Fruit fly (Drosophila melanogaster) whole organism, embryonic: ENCODE results near the gene CG11811.

Experiments used
- B-H1 ChIP-seq: fragments of 200-800 bp; sonication (Bioruptor generic); IDR thresholded peaks from 3 replicates; pipeline ENCODE4 v1.3.6; 2022; ENCODE audit warnings: missing biosample characterization, missing genetic modification characterization
- BEAF-32 ChIP-seq: fragments of 200-800 bp; sonication (Bioruptor generic); optimal IDR thresholded peaks from 3 replicates; lab custom pipeline; 2017; ENCODE audit warnings: missing biosample characterization, missing genetic modification characterization, mild to moderate bottlenecking, moderate library complexity, missing genetic modification reagents
- CG10267 ChIP-seq: fragments of 200-800 bp; sonication (Bioruptor generic); optimal IDR thresholded peaks from 2 replicates; lab custom pipeline; 2018; ENCODE audit warnings: missing biosample characterization, mild to moderate bottlenecking, missing genetic modification characterization, moderate library complexity
- CG10431 ChIP-seq: fragments of 200-800 bp; sonication (Bioruptor generic); optimal IDR thresholded peaks from 3 replicates; lab custom pipeline; 2018; ENCODE audit warnings: missing biosample characterization, mild to moderate bottlenecking, missing genetic modification characterization
- CG12391 ChIP-seq: fragments of 200-800 bp; sonication (Bioruptor generic); optimal IDR thresholded peaks from 3 replicates; lab custom pipeline; 2018; ENCODE audit warnings: missing biosample characterization, mild to moderate bottlenecking, missing genetic modification characterization, moderate library complexity
- CG1603 ChIP-seq: fragments of 200-800 bp; sonication (Bioruptor generic); optimal IDR thresholded peaks from 2 replicates; lab custom pipeline; 2019; ENCODE audit warnings: missing biosample characterization, mild to moderate bottlenecking, missing genetic modification characterization, moderate library complexity
- CG17359 ChIP-seq: fragments of 200-800 bp; sonication (Bioruptor generic); optimal IDR thresholded peaks from 3 replicates; lab custom pipeline; 2018; ENCODE audit warnings: missing biosample characterization, mild to moderate bottlenecking, missing genetic modification characterization, moderate library complexity
- CG17829 ChIP-seq: fragments of 200-800 bp; optimal IDR thresholded peaks from 2 replicates; lab custom pipeline; 2019; ENCODE audit warnings: missing biosample characterization, mild to moderate bottlenecking, missing genetic modification characterization, moderate library complexity
- CG2116 ChIP-seq: fragments of 200-800 bp; sonication (Bioruptor generic); optimal IDR thresholded peaks from 3 replicates; lab custom pipeline; 2018; ENCODE audit warnings: missing biosample characterization, mild to moderate bottlenecking, missing genetic modification characterization
- CG2875 ChIP-seq: fragments of 200-800 bp; sonication (Bioruptor generic); optimal IDR thresholded peaks from 2 replicates; lab custom pipeline; 2017; ENCODE audit warnings: missing biosample characterization, mild to moderate bottlenecking, missing genetic modification characterization, missing genetic modification reagents
- CG31365 ChIP-seq: fragments of 200-800 bp; sonication (Bioruptor generic); optimal IDR thresholded peaks from 2 replicates; lab custom pipeline; 2018; ENCODE audit warnings: missing biosample characterization, mild to moderate bottlenecking, missing genetic modification characterization
- CG32767 ChIP-seq: fragments of 200-800 bp; sonication (Bioruptor generic); IDR thresholded peaks from 2 replicates; pipeline ENCODE4 v1.3.6; 2022; ENCODE audit warnings: missing biosample characterization, missing genetic modification characterization
- CG3838 ChIP-seq: fragments of 200-800 bp; sonication (Bioruptor generic); optimal IDR thresholded peaks from 3 replicates; lab custom pipeline; 2016; ENCODE audit warnings: missing biosample characterization, missing genetic modification characterization
- CG4854 ChIP-seq: fragments of 200-800 bp; sonication (Bioruptor generic); optimal IDR thresholded peaks from 2 replicates; lab custom pipeline; 2016; ENCODE audit warnings: missing biosample characterization, missing genetic modification characterization, inconsistent platforms
- CG5180 ChIP-seq: fragments of 200-800 bp; sonication (Bioruptor generic); optimal IDR thresholded peaks from 3 replicates; lab custom pipeline; 2017; ENCODE audit warnings: missing biosample characterization, missing genetic modification characterization, mild to moderate bottlenecking, moderate library complexity, missing genetic modification reagents
- CG6272 ChIP-seq: fragments of 200-800 bp; sonication (Bioruptor generic); IDR thresholded peaks from 2 replicates; pipeline ENCODE4 v1.3.6; 2022; ENCODE audit warnings: missing biosample characterization, missing genetic modification characterization
- CG6683 ChIP-seq: fragments of 200-800 bp; sonication (Bioruptor generic); optimal IDR thresholded peaks from 2 replicates; lab custom pipeline; 2017; ENCODE audit warnings: missing biosample characterization, mild to moderate bottlenecking, missing genetic modification characterization, missing genetic modification reagents
- CG6765 ChIP-seq: fragments of 200-800 bp; sonication (Bioruptor generic); optimal IDR thresholded peaks from 3 replicates; lab custom pipeline; 2017; ENCODE audit warnings: missing biosample characterization, mild to moderate bottlenecking, missing genetic modification characterization
- CG7963 ChIP-seq: fragments of 200-800 bp; sonication (Bioruptor generic); IDR thresholded peaks from 3 replicates; pipeline ENCODE4 v1.3.6; 2022; ENCODE audit warnings: missing biosample characterization, missing genetic modification characterization; ENCODE audit not compliant: partially characterized antibody
- CG8281 ChIP-seq: fragments of 200-800 bp; sonication (Bioruptor generic); optimal IDR thresholded peaks from 2 replicates; lab custom pipeline; 2018; ENCODE audit warnings: missing biosample characterization, mild to moderate bottlenecking, missing genetic modification characterization, moderate library complexity
- CG8944 ChIP-seq: fragments of 200-800 bp; sonication (Bioruptor generic); optimal IDR thresholded peaks from 3 replicates; lab custom pipeline; 2016; ENCODE audit warnings: missing biosample characterization, missing genetic modification characterization
- Dp ChIP-seq: fragments of 200-800 bp; sonication (Bioruptor generic); optimal IDR thresholded peaks from 2 replicates; lab custom pipeline; 2018; ENCODE audit warnings: missing biosample characterization, mild to moderate bottlenecking, missing genetic modification characterization, moderate library complexity
- E2f1 ChIP-seq: fragments of 200-800 bp; sonication (Bioruptor generic); IDR thresholded peaks from 2 replicates; pipeline ENCODE4 v1.3.6; 2022; ENCODE audit warnings: missing biosample characterization, missing genetic modification characterization
- Fer2 ChIP-seq: fragments of 200-800 bp; sonication (Bioruptor generic); optimal IDR thresholded peaks from 2 replicates; lab custom pipeline; 2018; ENCODE audit warnings: missing biosample characterization, mild to moderate bottlenecking, missing genetic modification characterization, moderate library complexity
- HmgZ ChIP-seq: fragments of 200-800 bp; sonication (Bioruptor generic); optimal IDR thresholded peaks from 2 replicates; lab custom pipeline; 2018; ENCODE audit warnings: missing biosample characterization, mild to moderate bottlenecking, missing genetic modification characterization
- Hmr ChIP-seq: fragments of 200-800 bp; sonication (Bioruptor generic); optimal IDR thresholded peaks from 3 replicates; lab custom pipeline; 2017; ENCODE audit warnings: mild to moderate bottlenecking, missing biosample characterization, missing genetic modification reagents, missing genetic modification characterization
- Hmx ChIP-seq: fragments of 200-800 bp; sonication (Bioruptor generic); optimal IDR thresholded peaks from 2 replicates; lab custom pipeline; 2016; ENCODE audit warnings: missing biosample characterization, missing genetic modification characterization
- Hr3 ChIP-seq: fragments of 200-800 bp; sonication (Bioruptor generic); optimal IDR thresholded peaks from 3 replicates; lab custom pipeline; 2016; ENCODE audit warnings: missing biosample characterization, missing genetic modification characterization
- Meics ChIP-seq: fragments of 200-800 bp; sonication (Bioruptor generic); optimal IDR thresholded peaks from 2 replicates; lab custom pipeline; 2017; ENCODE audit warnings: missing biosample characterization, mild to moderate bottlenecking, missing genetic modification characterization
- Nf-YA ChIP-seq: fragments of 200-800 bp; sonication (Bioruptor generic); IDR thresholded peaks from 2 replicates; pipeline ENCODE4 v1.3.6; 2022; ENCODE audit warnings: missing biosample characterization, missing genetic modification characterization
- Rfx ChIP-seq: fragments of 200-800 bp; sonication (Bioruptor generic); IDR thresholded peaks from 2 replicates; pipeline ENCODE4 v1.3.6; 2022; ENCODE audit warnings: missing biosample characterization, missing genetic modification characterization
- ara ChIP-seq: fragments of 200-800 bp; sonication (Bioruptor generic); IDR thresholded peaks from 2 replicates; pipeline ENCODE4 v1.3.6; 2022; ENCODE audit warnings: missing biosample characterization, missing genetic modification characterization
- ash1 ChIP-seq: fragments of 200-800 bp; sonication (Bioruptor generic); optimal IDR thresholded peaks from 2 replicates; lab custom pipeline; 2018; ENCODE audit warnings: missing biosample characterization, mild to moderate bottlenecking, missing genetic modification characterization
- cg ChIP-seq: fragments of 200-800 bp; sonication (Bioruptor generic); optimal IDR thresholded peaks from 3 replicates; lab custom pipeline; 2019; ENCODE audit warnings: missing biosample characterization, mild to moderate bottlenecking, missing genetic modification characterization, moderate library complexity
- fd102C ChIP-seq: fragments of 200-800 bp; sonication (Bioruptor generic); optimal IDR thresholded peaks from 2 replicates; lab custom pipeline; 2018; ENCODE audit warnings: missing biosample characterization, mild to moderate bottlenecking, missing genetic modification characterization, moderate library complexity
- ham ChIP-seq: fragments of 200-800 bp; sonication (Bioruptor generic); IDR thresholded peaks from 2 replicates; pipeline ENCODE4 v1.3.6; 2022; ENCODE audit warnings: missing biosample characterization, missing genetic modification characterization
- hb ChIP-seq: fragments of 200-800 bp; sonication (Bioruptor generic); IDR thresholded peaks from 3 replicates; pipeline ENCODE4 v1.3.6; 2022; ENCODE audit warnings: missing biosample characterization, missing genetic modification characterization; ENCODE audit not compliant: partially characterized antibody
- kah ChIP-seq: fragments of 200-800 bp; sonication (Bioruptor generic); optimal IDR thresholded peaks from 2 replicates; lab custom pipeline; 2018; ENCODE audit warnings: missing biosample characterization, mild to moderate bottlenecking, missing genetic modification characterization
- nmo ChIP-seq: fragments of 200-800 bp; sonication (Bioruptor generic); optimal IDR thresholded peaks from 2 replicates; lab custom pipeline; 2018; ENCODE audit warnings: missing biosample characterization, mild to moderate bottlenecking, missing genetic modification characterization, moderate library complexity
- nom ChIP-seq: fragments of 200-800 bp; sonication (Bioruptor generic); optimal IDR thresholded peaks from 2 replicates; lab custom pipeline; 2017; ENCODE audit warnings: missing biosample characterization, missing genetic modification characterization, mild to moderate bottlenecking, moderate library complexity, missing genetic modification reagents
- org-1 ChIP-seq: fragments of 200-800 bp; sonication (Bioruptor generic); optimal IDR thresholded peaks from 2 replicates; lab custom pipeline; 2017; ENCODE audit warnings: missing biosample characterization, missing genetic modification characterization
- pb ChIP-seq: fragments of 200-800 bp; sonication (Bioruptor generic); optimal IDR thresholded peaks from 3 replicates; lab custom pipeline; 2016; ENCODE audit warnings: missing biosample characterization, missing genetic modification characterization
- pum ChIP-seq: fragments of 200-800 bp; sonication (Bioruptor generic); optimal IDR thresholded peaks from 2 replicates; lab custom pipeline; 2016; ENCODE audit warnings: missing biosample characterization, missing genetic modification characterization
- rib ChIP-seq: fragments of 200-800 bp; sonication (Bioruptor generic); IDR thresholded peaks from 2 replicates; pipeline ENCODE4 v1.3.6; 2022; ENCODE audit warnings: missing biosample characterization, missing genetic modification characterization
- stwl ChIP-seq: fragments of 200-800 bp; sonication (Bioruptor generic); optimal IDR thresholded peaks from 3 replicates; lab custom pipeline; 2018; ENCODE audit warnings: missing biosample characterization, mild to moderate bottlenecking, missing genetic modification characterization, moderate library complexity
- sug ChIP-seq: fragments of 200-800 bp; optimal IDR thresholded peaks from 2 replicates; lab custom pipeline; 2019; ENCODE audit warnings: missing biosample characterization, mild to moderate bottlenecking, missing genetic modification characterization, moderate library complexity
- tio ChIP-seq: fragments of 200-800 bp; sonication (Bioruptor generic); optimal IDR thresholded peaks from 2 replicates; lab custom pipeline; 2017; ENCODE audit warnings: missing biosample characterization, missing genetic modification characterization, inconsistent platforms
- tna ChIP-seq: fragments of 200-800 bp; sonication (Bioruptor generic); IDR thresholded peaks from 2 replicates; pipeline ENCODE4 v1.3.6; 2022; ENCODE audit warnings: missing biosample characterization, missing genetic modification characterization; ENCODE audit not compliant: partially characterized antibody

The CG11811 gene

dm6 chr3L:10656451-10657198, 34.2 kb upstream of the CG11811 start (continued):
- TF ChIP-seq sug (tag; lab: Kevin White, UChicago) (peak; percentile 36), cg (GFP tag; lab: Kevin White, UChicago) (no peak), BEAF-32 (GFP tag; lab: Kevin White, UChicago) (no peak), hb (no peak), B-H1 (GFP tag; lab: Robert Waterston, UW) (peak; percentile 37; the same call in 1 of the 3 replicates), Fer2 (tag; lab: Kevin White, UChicago) (peak; percentile 7), pum (GFP tag; lab: Kevin White, UChicago) (peak; percentile 28), CG8281 (tag; lab: Kevin White, UChicago) (peak; percentile 40), CG2875 (GFP tag; lab: Kevin White, UChicago) (peak; percentile 82), CG6683 (GFP tag; lab: Kevin White, UChicago) (peak; percentile 58), fd102C (no peak), CG32767 (no peak), Rfx (GFP tag; lab: Robert Waterston, UW) (peak; percentile 19; the same call in 1 of the 2 replicates), Dp (no peak), Hr3 (GFP tag; lab: Kevin White, UChicago) (peak; percentile 23), CG6272 (GFP tag; lab: Robert Waterston, UW) (no peak), Hmx (GFP tag; lab: Kevin White, UChicago) (no peak), Nf-YA (GFP tag; lab: Robert Waterston, UW) (no peak), CG5180 (peak; percentile 58), CG10431 (GFP tag; lab: Kevin White, UChicago) (peak; percentile 43), CG2116 (GFP tag; lab: Kevin White, UChicago) (peak; percentile 60), CG31365 (peak; percentile 72), CG1603 (peak; percentile 72), nmo (GFP tag; lab: Kevin White, UChicago) (no peak), ash1 (GFP tag; lab: Kevin White, UChicago) (peak; percentile 38), Meics (GFP tag; lab: Kevin White, UChicago) (peak; percentile 74), CG4854 (GFP tag; lab: Kevin White, UChicago) (peak; percentile 64), org-1 (peak; percentile 76), CG12391 (tag; lab: Kevin White, UChicago) (peak; percentile 46), CG10267 (tag; lab: Kevin White, UChicago) (peak; percentile 3), rib (GFP tag; lab: Robert Waterston, UW) (no peak), HmgZ (peak; percentile 62), Hmr (GFP tag; lab: Kevin White, UChicago) (peak; percentile 79), CG17829 (tag; lab: Kevin White, UChicago) (peak; percentile 14), CG17359 (peak; percentile 85), stwl (tag; lab: Kevin White, UChicago) (no peak), CG6765 (GFP tag; lab: Kevin White, UChicago) (peak; percentile 77), ara (no peak; the same call in 1 of the 2 replicates), ham (GFP tag; lab: Robert Waterston, UW) (no peak), tna (GFP tag; lab: Robert Waterston, UW) (no peak), tio (GFP tag; lab: Kevin White, UChicago) (peak; percentile 55), CG8944 (GFP tag; lab: Kevin White, UChicago) (peak; percentile 19), kah (GFP tag; lab: Kevin White, UChicago) (peak; percentile 4), pb (peak; percentile 8), CG3838 (peak; percentile 57), CG7963 (GFP tag; lab: Robert Waterston, UW) (no peak), nom (GFP tag; lab: Kevin White, UChicago) (peak; percentile 46), E2f1 (GFP tag; lab: Robert Waterston, UW) (0 out of 2 replicates have a peak, but pooled peaks have one; percentile 14)
